Worm (Caenorhabditis elegans) whole organism, mixed stage, embryonic: ENCODE data around the gene eelo-2.

Source experiments
- lin-13 ChIP-seq: fragments of 150-350 bp; optimal IDR thresholded peaks from 2 replicates; lab custom pipeline; 2014; ENCODE audit warnings: missing biosample characterization, missing genetic modification characterization
- mep-1 ChIP-seq: fragments of 150-350 bp; optimal IDR thresholded peaks from 2 replicates; lab custom pipeline; 2017; ENCODE audit warnings: missing biosample characterization, missing genetic modification reagents, missing genetic modification characterization, inconsistent platforms
- nhr-28 ChIP-seq: fragments of 150-350 bp; optimal IDR thresholded peaks from 2 replicates; lab custom pipeline; 2014; ENCODE audit warnings: missing biosample characterization, missing genetic modification characterization
- snpc-4 ChIP-seq: fragments of 150-350 bp; optimal IDR thresholded peaks from 2 replicates; lab custom pipeline; 2014; ENCODE audit warnings: missing biosample characterization, missing genetic modification characterization
- unc-62 ChIP-seq: fragments of 150-350 bp; optimal IDR thresholded peaks from 2 replicates; lab custom pipeline; 2014; ENCODE audit warnings: missing biosample characterization, missing genetic modification reagents, missing genetic modification characterization
- ztf-11 ChIP-seq: fragments of 150-350 bp; optimal IDR thresholded peaks from 2 replicates; lab custom pipeline; 2014; ENCODE audit warnings: missing biosample characterization, missing genetic modification characterization

DNA sequence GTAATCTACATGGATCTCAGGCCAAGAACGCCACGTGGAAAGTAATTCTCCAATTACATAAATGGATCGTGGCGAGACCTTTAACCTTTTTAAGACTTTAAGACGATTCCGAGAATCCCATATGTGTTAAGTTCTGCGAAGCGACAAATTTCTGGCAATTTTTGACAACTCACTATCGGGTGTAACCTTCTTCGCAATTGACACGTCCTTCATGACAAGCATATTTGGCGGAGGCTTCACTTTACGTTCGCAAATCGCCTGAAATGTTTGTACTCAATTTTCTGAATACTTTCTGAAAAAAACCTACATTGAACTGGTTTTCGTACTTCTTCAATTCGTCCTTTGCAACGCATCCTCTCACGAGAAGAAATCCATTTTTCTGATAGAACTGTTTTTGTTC lies 8.9 kb downstream of the eelo-2 start:
- TF ChIP-seq mep-1 (tag; lab: Kevin White, UChicago) (no peak), unc-62 (GFP tag; lab: Kevin White, UChicago) (no peak), snpc-4 (tag; lab: Kevin White, UChicago) (no peak), nhr-28 (no peak), lin-13 (tag; lab: Kevin White, UChicago) (no peak), ztf-11 (tag; lab: Kevin White, UChicago) (no peak)
